Worm (Caenorhabditis elegans): ENCODE data around the gene F49C5.5.

F49C5.5 gene

ce11 chrII:12499969-12500368 is 46.3 kb downstream of the F49C5.5 start (continued):
- TF ChIP-seq ceh-28 (tag; optimal IDR thresholded peaks at IDR 0.05) = no peak
- TF ChIP-seq fkh-10 (GFP tag; optimal IDR thresholded peaks at IDR 0.05) = peak; percentile 29
- TF ChIP-seq dmd-8 (GFP tag; IDR thresholded peaks at IDR 0.05) = no peak
- no peak for TF ChIP-seq nhr-77 (tag; optimal IDR thresholded peaks at IDR 0.05)
- no peak for TF ChIP-seq lin-13 (GFP tag; optimal IDR thresholded peaks at IDR 0.05)

- TF ChIP-seq nhr-28 (tag; optimal IDR thresholded peaks at IDR 0.05) (no peak), zfp-2 (tag; optimal IDR thresholded peaks at IDR 0.05) (no peak), nhr-41 (GFP tag; IDR thresholded peaks at IDR 0.05) (no peak), Y75B8A.6 (GFP tag; IDR thresholded peaks at IDR 0.05) (no peak), fos-1 (tag; optimal IDR thresholded peaks at IDR 0.05) (no peak), arid-1 (GFP tag; conservative IDR thresholded peaks at IDR 0.05) (no peak), mes-2 (tag; optimal IDR thresholded peaks at IDR 0.05; ENCODE audit: poor library complexity, severe bottlenecking) (no peak), ceh-28 (tag; optimal IDR thresholded peaks at IDR 0.05) (no peak)
These were observed 49.3 kb downstream of the F49C5.5 start, which contains the start of gene T21B4.3 for ce11 chrII:12496981-12497380. TSS of gene T21B4.3 (minus strand) at chrII:12497081.

Measured in whole organism, L4 larva.